Worm (Caenorhabditis elegans) whole organism, dauer: ENCODE data around the gene F36G9.13.
"Not testable (repeated sequence)": the region's sequence is repeated elsewhere in the genome, so short reads cannot be mapped to it uniquely, and the experiment has no call there.

Experiments used
- unc-62 ChIP-seq: sonication (generic microtip); optimal IDR thresholded peaks from 2 replicates; lab custom pipeline; 2017; ENCODE audit warnings: missing biosample characterization, missing genetic modification reagents, missing genetic modification characterization

F36G9.13 gene

ce11 chrV:15978232-15978764 lies 4.8 kb upstream of the F36G9.13 start, which contains the start of gene oac-20:
Gene oac-20, plus strand, starts transcription at chrV:15978714.
- TF ChIP-seq unc-62 (GFP tag; lab: Kevin White, UChicago) = no peak

ce11 chrV:15988074-15988473 lies 5.0 kb downstream of the F36G9.13 start, which contains the start of gene F36G9.15:
Gene F36G9.15, minus strand, starts transcription at chrV:15988174.
- TF ChIP-seq unc-62 (GFP tag; lab: Kevin White, UChicago) = no peak

- not testable (repeated sequence) for TF ChIP-seq unc-62 (GFP tag; lab: Kevin White, UChicago)
Observed at ce11 chrV:15991850-15992249, 8.8 kb downstream of the F36G9.13 start, which contains the start of gene C06C6.7. Gene C06C6.7, plus strand, starts transcription at chrV:15992150.

ce11 chrV:15996655-15997186 lies 13.6 kb downstream of the F36G9.13 start, which contains the start of the genes C06C6.9 and C06C6.8:
Gene C06C6.9, minus strand, starts transcription at chrV:15996755.
Gene C06C6.8, plus strand, starts transcription at chrV:15997136.
- TF ChIP-seq unc-62 (GFP tag; lab: Kevin White, UChicago) = no peak

- TF ChIP-seq unc-62 (GFP tag; lab: Kevin White, UChicago) = no peak
Observed at ce11 chrV:16000433-16000832, 17.3 kb downstream of the F36G9.13 start, which contains the start of gene nhr-50. Gene nhr-50, minus strand, starts transcription at chrV:16000631.

ce11 chrV:16002288-16002687 lies 19.2 kb downstream of the F36G9.13 start, which contains the start of gene nhr-63:
Gene nhr-63, plus strand, starts transcription at chrV:16002588.
- no peak for TF ChIP-seq unc-62 (GFP tag; lab: Kevin White, UChicago)

- TF ChIP-seq unc-62 (GFP tag; lab: Kevin White, UChicago) = no peak
Observed at ce11 chrV:16007505-16007904, 24.4 kb downstream of the F36G9.13 start, which contains the start of gene str-231. Gene str-231, minus strand, starts transcription at chrV:16007605.

ce11 chrV:16009564-16009963 lies 26.5 kb downstream of the F36G9.13 start, which contains the start of gene str-233:
Gene str-233, minus strand, starts transcription at chrV:16009664.
- no peak for TF ChIP-seq unc-62 (GFP tag; lab: Kevin White, UChicago)

ce11 chrV:16015652-16016051 lies 32.6 kb downstream of the F36G9.13 start, which contains the start of gene str-232:
Gene str-232, minus strand, starts transcription at chrV:16015752.
- no peak for TF ChIP-seq unc-62 (GFP tag; lab: Kevin White, UChicago)

ce11 chrV:16016977-16017376 lies 33.9 kb downstream of the F36G9.13 start:
- TF ChIP-seq unc-62 (GFP tag; lab: Kevin White, UChicago) = no peak

ce11 chrV:16017671-16018070 lies 34.6 kb downstream of the F36G9.13 start, which contains the start of gene srx-43:
Gene srx-43, plus strand, starts transcription at chrV:16017971.
- TF ChIP-seq unc-62 (GFP tag; lab: Kevin White, UChicago) = no peak

- no peak for TF ChIP-seq unc-62 (GFP tag; lab: Kevin White, UChicago)
Observed at ce11 chrV:16020042-16020441, 36.9 kb downstream of the F36G9.13 start, which contains the start of gene srx-44. Gene srx-44, plus strand, starts transcription at chrV:16020342.

- TF ChIP-seq unc-62 (GFP tag; lab: Kevin White, UChicago) = no peak
Observed at ce11 chrV:16022600-16022999, 39.5 kb downstream of the F36G9.13 start.

- TF ChIP-seq unc-62 (GFP tag; lab: Kevin White, UChicago) = no peak
Observed at ce11 chrV:16023051-16023450, 40.0 kb downstream of the F36G9.13 start, which contains the start of gene cwc-15. Gene cwc-15, plus strand, starts transcription at chrV:16023351.

ce11 chrV:16023559-16023958 lies 40.5 kb downstream of the F36G9.13 start:
- TF ChIP-seq unc-62 (GFP tag; lab: Kevin White, UChicago) = no peak

ce11 chrV:16024300-16024699 lies 41.2 kb downstream of the F36G9.13 start, which contains the start of gene T10C6.6:
Gene T10C6.6, plus strand, starts transcription at chrV:16024326.
- no peak for TF ChIP-seq unc-62 (GFP tag; lab: Kevin White, UChicago)
